Fruit fly (Drosophila melanogaster): ENCODE data around the gene CG14561.

- TF ChIP-seq Mnt (GFP tag; optimal IDR thresholded peaks at IDR 0.05) (no peak), CG7045 (GFP tag; optimal IDR thresholded peaks at IDR 0.05) (no peak)
Measured at dm6 chr3L:22063833-22064232, 1.9 kb upstream of the CG14561 start.

Data from whole organism, adult.